Worm (Caenorhabditis elegans): ENCODE results near the gene srh-46.

DNA sequence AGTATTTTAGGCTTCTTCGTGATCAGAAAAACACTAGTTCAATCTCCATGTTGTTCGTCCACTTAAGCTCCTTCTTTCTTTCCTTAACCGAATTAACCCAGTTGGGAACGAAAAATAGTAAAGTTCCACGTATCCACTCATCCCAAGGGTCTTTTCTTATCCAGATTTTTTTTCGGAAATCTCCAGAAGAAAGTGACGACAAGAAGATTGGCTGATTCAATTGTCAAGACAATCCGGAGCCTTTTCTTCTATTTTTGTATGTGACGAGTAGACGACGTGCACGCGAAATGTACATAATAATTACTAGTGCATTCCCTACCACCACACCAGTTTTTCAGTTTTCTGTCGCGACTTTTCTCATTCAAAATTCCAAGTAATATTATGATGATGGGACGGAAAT, 48.6 kb upstream of the srh-46 start:
- TF ChIP-seq ztf-11 (tag; optimal IDR thresholded peaks at IDR 0.05) (no peak), mab-5 (tag; optimal IDR thresholded peaks at IDR 0.05) (no peak), ceh-16 (tag; optimal IDR thresholded peaks at IDR 0.05) (no peak), crh-2 (tag; optimal IDR thresholded peaks at IDR 0.05) (no peak)

Data from whole organism, L2 larva.